Worm (Caenorhabditis elegans) whole organism, young adult: ENCODE results near the gene puf-6.

ENCODE experiments used
- B0035.1 ChIP-seq: sonication (generic microtip); optimal IDR thresholded peaks from 2 replicates; lab custom pipeline; 2016; ENCODE audit warnings: missing genetic modification characterization, mild to moderate bottlenecking, missing compliant biosample characterization, missing genotype, missing genetic modification reagents
- F33H1.4 ChIP-seq: fragments of 200-800 bp; sonication (Bioruptor generic); IDR thresholded peaks from 2 replicates; pipeline ENCODE4 v1.3.6; 2022; ENCODE audit warnings: missing genetic modification reagents, missing genetic modification characterization, missing compliant biosample characterization
- F37B4.10 ChIP-seq: fragments of 200-800 bp; sonication (Bioruptor generic); IDR thresholded peaks from 2 replicates; pipeline ENCODE4 v1.3.6; 2022; ENCODE audit warnings: missing genetic modification characterization, missing compliant biosample characterization
- F49E8.2 ChIP-seq: sonication (generic microtip); optimal IDR thresholded peaks from 3 replicates; lab custom pipeline; 2017; ENCODE audit warnings: missing genetic modification characterization, mild to moderate bottlenecking, missing compliant biosample characterization, antibody characterized with exemption, moderate library complexity; ENCODE audit not compliant: insufficient read depth
- K11D2.4 ChIP-seq: fragments of 200-800 bp; sonication (Bioruptor generic); IDR thresholded peaks from 2 replicates; pipeline ENCODE4 v1.3.6; 2022; ENCODE audit warnings: missing genetic modification reagents, missing genetic modification characterization, missing compliant biosample characterization
- T07F8.4 ChIP-seq: sonication (generic microtip); optimal IDR thresholded peaks from 2 replicates; lab custom pipeline; 2016; ENCODE audit warnings: mild to moderate bottlenecking, missing genetic modification characterization, moderate library complexity, missing compliant biosample characterization
- T26A5.8 ChIP-seq: sonication (generic microtip); optimal IDR thresholded peaks from 2 replicates; lab custom pipeline; 2016; ENCODE audit warnings: missing genetic modification characterization, missing compliant biosample characterization
- Y53G8AR.9 ChIP-seq: fragments of 200-800 bp; sonication (Bioruptor generic); conservative IDR thresholded peaks from 2 replicates; pipeline ENCODE4 v1.3.6; 2022; ENCODE audit warnings: missing genetic modification reagents, missing genetic modification characterization, missing compliant biosample characterization
- Y56A3A.18 ChIP-seq: fragments of 200-800 bp; sonication (Bioruptor generic); IDR thresholded peaks from 2 replicates; pipeline ENCODE4 v1.3.6; 2022; ENCODE audit warnings: missing genetic modification reagents, missing genetic modification characterization, missing compliant biosample characterization
- Y67H2A.10 ChIP-seq: fragments of 200-800 bp; sonication (Bioruptor generic); conservative IDR thresholded peaks from 2 replicates; pipeline ENCODE4 v1.3.6; 2022; ENCODE audit warnings: missing genetic modification reagents, missing genetic modification characterization, missing compliant biosample characterization
- Y79H2A.3 ChIP-seq: fragments of 200-800 bp; sonication (Bioruptor generic); conservative IDR thresholded peaks from 2 replicates; pipeline ENCODE4 v1.3.6; 2022; ENCODE audit warnings: missing genetic modification reagents, missing genetic modification characterization, missing compliant biosample characterization
- ZK185.1 ChIP-seq: sonication (generic microtip); optimal IDR thresholded peaks from 2 replicates; lab custom pipeline; 2016; ENCODE audit warnings: mild to moderate bottlenecking, missing genetic modification characterization, missing compliant biosample characterization; ENCODE audit not compliant: poor library complexity, severe bottlenecking
- akir-1 ChIP-seq: fragments of 200-800 bp; sonication (Bioruptor generic); optimal IDR thresholded peaks from 2 replicates; lab custom pipeline; 2018; ENCODE audit warnings: mild to moderate bottlenecking, missing genetic modification characterization, moderate library complexity, missing compliant biosample characterization
- aptf-2 ChIP-seq: fragments of 200-800 bp; sonication (Bioruptor generic); conservative IDR thresholded peaks from 2 replicates; pipeline ENCODE4 v1.3.6; 2022; ENCODE audit warnings: missing genetic modification reagents, missing genetic modification characterization, missing compliant biosample characterization
- aptf-3 ChIP-seq: fragments of 200-800 bp; sonication (Bioruptor generic); IDR thresholded peaks from 2 replicates; pipeline ENCODE4 v1.3.6; 2022; ENCODE audit warnings: missing genetic modification characterization, missing compliant biosample characterization
- atf-7 ChIP-seq: sonication (generic microtip); optimal IDR thresholded peaks from 2 replicates; lab custom pipeline; 2017; ENCODE audit warnings: mild to moderate bottlenecking, missing genetic modification characterization, missing compliant biosample characterization
- athp-1 ChIP-seq: sonication (generic microtip); optimal IDR thresholded peaks from 2 replicates; lab custom pipeline; 2017; ENCODE audit warnings: mild to moderate bottlenecking, missing genetic modification characterization, missing compliant biosample characterization
- bed-1 ChIP-seq: fragments of 200-800 bp; sonication (Bioruptor generic); IDR thresholded peaks from 2 replicates; pipeline ENCODE4 v1.3.6; 2022; ENCODE audit warnings: missing genetic modification reagents, missing genetic modification characterization, missing compliant biosample characterization
- ceh-40 ChIP-seq: fragments of 200-800 bp; sonication (Bioruptor generic); IDR thresholded peaks from 2 replicates; pipeline ENCODE4 v1.3.6; 2022; ENCODE audit warnings: missing genetic modification characterization, missing compliant biosample characterization
- ceh-58 ChIP-seq: fragments of 200-800 bp; sonication (Bioruptor generic); IDR thresholded peaks from 2 replicates; pipeline ENCODE4 v1.3.6; 2022; ENCODE audit warnings: missing genetic modification characterization, missing compliant biosample characterization
- ceh-79 ChIP-seq: sonication (generic microtip); optimal IDR thresholded peaks from 2 replicates; lab custom pipeline; 2017; ENCODE audit warnings: mild to moderate bottlenecking, missing genetic modification characterization, missing compliant biosample characterization
- chd-7 ChIP-seq: sonication (generic microtip); optimal IDR thresholded peaks from 2 replicates; lab custom pipeline; 2016; ENCODE audit warnings: mild to moderate bottlenecking, missing genetic modification characterization, moderate library complexity, missing compliant biosample characterization
- die-1 ChIP-seq: sonication (generic microtip); optimal IDR thresholded peaks from 2 replicates; lab custom pipeline; 2016; ENCODE audit warnings: missing genotype, mild to moderate bottlenecking, missing genetic modification characterization, missing compliant biosample characterization
- dpl-1 ChIP-seq: fragments of 150-350 bp; optimal IDR thresholded peaks from 2 replicates; lab custom pipeline; 2014; ENCODE audit warnings: missing biosample characterization, missing genetic modification reagents, missing genetic modification characterization
- efl-1 ChIP-seq: fragments of 150-350 bp; optimal IDR thresholded peaks from 2 replicates; lab custom pipeline; 2014; ENCODE audit warnings: missing biosample characterization, missing genetic modification reagents, missing genetic modification characterization
- egrh-3 ChIP-seq: fragments of 200-800 bp; sonication (Bioruptor generic); IDR thresholded peaks from 2 replicates; pipeline ENCODE4 v1.3.6; 2022; ENCODE audit warnings: missing genetic modification reagents, missing genetic modification characterization, missing compliant biosample characterization
- ets-4 ChIP-seq: fragments of 200-800 bp; sonication (Bioruptor generic); optimal IDR thresholded peaks from 2 replicates; lab custom pipeline; 2018; ENCODE audit warnings: mild to moderate bottlenecking, missing genetic modification characterization, missing compliant biosample characterization
- fkh-3 ChIP-seq: sonication (generic microtip); optimal IDR thresholded peaks from 2 replicates; lab custom pipeline; 2016; ENCODE audit warnings: mild to moderate bottlenecking, missing genetic modification characterization, missing compliant biosample characterization
- gei-17 ChIP-seq: fragments of 200-800 bp; sonication (Bioruptor generic); optimal IDR thresholded peaks from 2 replicates; lab custom pipeline; 2018; ENCODE audit warnings: mild to moderate bottlenecking, missing genetic modification characterization, missing compliant biosample characterization
- hlh-26 ChIP-seq: fragments of 200-800 bp; sonication (Bioruptor generic); conservative IDR thresholded peaks from 2 replicates; pipeline ENCODE4 v1.3.6; 2022; ENCODE audit warnings: missing genetic modification reagents, missing genetic modification characterization, missing compliant biosample characterization
- hmg-1.2 ChIP-seq: fragments of 200-800 bp; sonication (Bioruptor generic); IDR thresholded peaks from 2 replicates; pipeline ENCODE4 v1.3.6; 2022; ENCODE audit warnings: missing genetic modification reagents, missing genetic modification characterization, missing compliant biosample characterization
- hsf-1 ChIP-seq: fragments of 200-800 bp; sonication (Bioruptor generic); IDR thresholded peaks from 2 replicates; pipeline ENCODE4 v1.3.6; 2022; ENCODE audit warnings: missing genetic modification reagents, missing genetic modification characterization, missing compliant biosample characterization
- let-607 ChIP-seq, 2 experiments: fragments of 200-800 bp in 1 of 2; sonication (Bioruptor generic) in 1 of 2; sonication (generic microtip) in 1 of 2; optimal IDR thresholded peaks; 2 replicates each; lab custom pipeline; 2016 to 2018; ENCODE audit warnings: mild to moderate bottlenecking in 2 of 2, missing compliant biosample characterization in 2 of 2, missing genetic modification characterization in 2 of 2, moderate library complexity in 2 of 2, missing genotype in 1 of 2
- lin-26 ChIP-seq: fragments of 200-800 bp; sonication (Bioruptor generic); IDR thresholded peaks from 2 replicates; pipeline ENCODE4 v1.3.6; 2022; ENCODE audit warnings: missing genetic modification reagents, missing genetic modification characterization, missing compliant biosample characterization
- lin-54 ChIP-seq: fragments of 200-800 bp; sonication (Bioruptor generic); optimal IDR thresholded peaks from 2 replicates; lab custom pipeline; 2018; ENCODE audit warnings: mild to moderate bottlenecking, missing genetic modification characterization, missing compliant biosample characterization
- madf-10 ChIP-seq: sonication (generic microtip); optimal IDR thresholded peaks from 2 replicates; lab custom pipeline; 2016; ENCODE audit warnings: mild to moderate bottlenecking, missing genetic modification characterization, missing compliant biosample characterization
- mcd-1 ChIP-seq: fragments of 200-800 bp; sonication (Bioruptor generic); IDR thresholded peaks from 2 replicates; pipeline ENCODE4 v1.3.6; 2022; ENCODE audit warnings: missing genetic modification reagents, missing genetic modification characterization, missing compliant biosample characterization
- mes-4 ChIP-seq: sonication (generic microtip); optimal IDR thresholded peaks from 2 replicates; lab custom pipeline; 2016; ENCODE audit warnings: missing genotype, missing genetic modification characterization, missing compliant biosample characterization
- nfya-1 ChIP-seq: sonication (generic microtip); optimal IDR thresholded peaks from 2 replicates; lab custom pipeline; 2017; ENCODE audit warnings: antibody characterized with exemption, missing compliant biosample characterization, missing genetic modification characterization, borderline replicate concordance; ENCODE audit not compliant: insufficient read depth
- nfyb-1 ChIP-seq: fragments of 200-800 bp; sonication (Bioruptor generic); IDR thresholded peaks from 2 replicates; pipeline ENCODE4 v1.3.6; 2022; ENCODE audit warnings: missing genetic modification reagents, missing genetic modification characterization, missing compliant biosample characterization
- rec-8 ChIP-seq, 2 experiments: sonication (generic microtip); optimal IDR thresholded peaks; 2 replicates each; lab custom pipeline; 2016; ENCODE audit warnings: mild to moderate bottlenecking in 2 of 2, missing genetic modification characterization in 2 of 2, missing genetic modification reagents in 2 of 2, missing genotype in 2 of 2, missing biosample characterization in 1 of 2, missing compliant biosample characterization in 1 of 2, moderate library complexity in 1 of 2
- repo-1 ChIP-seq: sonication (generic microtip); optimal IDR thresholded peaks from 2 replicates; lab custom pipeline; 2017; ENCODE audit warnings: mild to moderate bottlenecking, missing genetic modification characterization, missing compliant biosample characterization
- sdz-38 ChIP-seq: sonication (generic microtip); optimal IDR thresholded peaks from 2 replicates; lab custom pipeline; 2016; ENCODE audit warnings: missing genotype, missing genetic modification characterization, missing compliant biosample characterization
- snpc-3.4 ChIP-seq: sonication (generic microtip); optimal IDR thresholded peaks from 2 replicates; lab custom pipeline; 2017; ENCODE audit warnings: missing genetic modification characterization, mild to moderate bottlenecking, missing compliant biosample characterization, antibody characterized with exemption, moderate library complexity, missing genotype, missing genetic modification reagents
- tlf-1 ChIP-seq: fragments of 200-800 bp; sonication (Bioruptor generic); optimal IDR thresholded peaks from 2 replicates; lab custom pipeline; 2018; ENCODE audit warnings: mild to moderate bottlenecking, missing genetic modification characterization, missing compliant biosample characterization
- unc-130 ChIP-seq: sonication (generic microtip); optimal IDR thresholded peaks from 2 replicates; lab custom pipeline; 2016; ENCODE audit warnings: missing genetic modification reagents, missing genetic modification characterization, missing compliant biosample characterization
- zfh-2 ChIP-seq: fragments of 200-800 bp; sonication (Bioruptor generic); conservative IDR thresholded peaks from 2 replicates; pipeline ENCODE4 v1.3.6; 2022; ENCODE audit warnings: missing genetic modification reagents, missing genetic modification characterization, missing compliant biosample characterization
- zim-3 ChIP-seq: sonication (generic microtip); optimal IDR thresholded peaks from 2 replicates; lab custom pipeline; 2017; ENCODE audit warnings: mild to moderate bottlenecking, missing genetic modification characterization, moderate library complexity, missing compliant biosample characterization
- ztf-22 ChIP-seq: fragments of 200-800 bp; sonication (Bioruptor generic); optimal IDR thresholded peaks from 2 replicates; lab custom pipeline; 2018; ENCODE audit warnings: mild to moderate bottlenecking, missing genetic modification characterization, moderate library complexity, missing compliant biosample characterization
- ztf-3 ChIP-seq: fragments of 200-800 bp; sonication (Bioruptor generic); optimal IDR thresholded peaks from 2 replicates; lab custom pipeline; 2018; ENCODE audit warnings: mild to moderate bottlenecking, missing genetic modification characterization, missing compliant biosample characterization

Gene puf-6

DNA sequence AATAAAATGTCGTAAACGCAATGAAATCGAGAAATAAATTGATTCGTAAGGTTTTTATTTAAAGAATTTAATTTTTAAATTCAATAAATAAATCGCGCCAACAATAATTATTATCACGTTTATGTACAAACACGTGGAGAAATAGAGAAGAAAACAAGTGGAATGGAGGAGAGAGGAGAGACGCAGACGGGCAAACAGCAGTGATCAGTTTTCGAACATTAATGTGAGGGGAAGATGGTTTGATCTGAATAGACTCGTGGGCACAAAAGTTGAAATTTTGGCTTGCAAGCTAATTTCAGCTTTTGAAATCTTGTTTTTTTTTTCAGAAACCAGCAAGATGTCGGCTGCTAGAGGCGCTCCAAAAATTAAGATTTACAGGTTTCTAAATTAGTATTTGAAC is 47.0 kb downstream of the puf-6 start, which contains the start of gene hphd-1 (continued):
- no peak for TF ChIP-seq aptf-2 (GFP tag; lab: Robert Waterston, UW)
- TF ChIP-seq ztf-3 (GFP tag; lab: Kevin White, UChicago) = no peak
- TF ChIP-seq sdz-38 = no peak
- no peak for TF ChIP-seq F49E8.2
- TF ChIP-seq tlf-1 (GFP tag; lab: Kevin White, UChicago) = no peak
- no peak for TF ChIP-seq gei-17 (GFP tag; lab: Kevin White, UChicago)
- TF ChIP-seq zim-3 = no peak
- TF ChIP-seq mcd-1 (GFP tag; lab: Robert Waterston, UW) = no peak
- TF ChIP-seq ZK185.1 = peak; percentile 24
- TF ChIP-seq Y56A3A.18 (GFP tag; lab: Robert Waterston, UW) = no peak
- TF ChIP-seq F33H1.4 (GFP tag; lab: Robert Waterston, UW) = no peak
- no peak for TF ChIP-seq snpc-3.4
- no peak for TF ChIP-seq B0035.1
- TF ChIP-seq Y79H2A.3 (GFP tag; lab: Robert Waterston, UW) = no peak
- no peak for TF ChIP-seq athp-1 (tag; lab: Kevin White, UChicago)
- no peak for TF ChIP-seq T26A5.8 (tag; lab: Kevin White, UChicago)
- no peak for TF ChIP-seq rec-8 (tag; optimal IDR thresholded peaks at IDR 0.05; lab: Kevin White, UChicago)
- TF ChIP-seq ceh-58 = no peak
- TF ChIP-seq let-607 (tag; optimal IDR thresholded peaks at IDR 0.05; lab: Kevin White, UChicago) = peak in 1 of 2 experiments; percentile 65
- no peak for TF ChIP-seq mes-4
- no peak for TF ChIP-seq dpl-1 (GFP tag; lab: Kevin White, UChicago)
- TF ChIP-seq zfh-2 (GFP tag; lab: Robert Waterston, UW) = no peak
- TF ChIP-seq ztf-22 (GFP tag; lab: Kevin White, UChicago) = no peak
- TF ChIP-seq ceh-79 (tag; lab: Kevin White, UChicago) = no peak
- TF ChIP-seq hsf-1 (GFP tag; lab: Robert Waterston, UW) = no peak
- no peak for TF ChIP-seq hlh-26 (GFP tag; lab: Robert Waterston, UW)
- TF ChIP-seq nfya-1 (tag; lab: Kevin White, UChicago) = no peak
- TF ChIP-seq die-1 (tag; lab: Kevin White, UChicago) = no peak
- no peak for TF ChIP-seq fkh-3 (tag; lab: Kevin White, UChicago)
- no peak for TF ChIP-seq egrh-3 (GFP tag; lab: Robert Waterston, UW)
- TF ChIP-seq bed-1 = no peak
- no peak for TF ChIP-seq unc-130 (GFP tag; lab: Kevin White, UChicago)
- no peak for TF ChIP-seq akir-1 (GFP tag; lab: Kevin White, UChicago)
- no peak for TF ChIP-seq ets-4 (GFP tag; lab: Kevin White, UChicago)
- TF ChIP-seq T07F8.4 = no peak
- no peak for TF ChIP-seq K11D2.4 (GFP tag; lab: Robert Waterston, UW)
- no peak for TF ChIP-seq ceh-40 (GFP tag; lab: Robert Waterston, UW)
- no peak for TF ChIP-seq atf-7 (tag; lab: Kevin White, UChicago)

DNA sequence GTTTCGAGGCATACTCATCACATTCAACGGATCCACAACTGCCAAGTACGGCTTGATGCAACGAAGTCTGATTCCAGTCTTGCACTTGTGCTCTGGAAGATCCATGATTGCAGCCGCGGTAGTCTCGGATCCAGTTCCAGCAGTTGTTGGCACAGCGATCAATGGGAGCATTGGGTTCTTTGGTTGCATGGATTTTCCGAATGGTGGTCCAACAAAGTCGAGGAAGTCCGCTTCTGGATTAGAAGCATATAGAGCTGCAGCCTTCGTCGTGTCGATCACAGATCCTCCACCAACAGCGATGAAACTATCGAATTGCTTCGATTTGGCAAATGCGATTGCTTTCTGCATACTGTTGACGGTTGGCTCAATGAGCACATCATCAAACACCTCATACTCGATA is 47.9 kb downstream of the puf-6 start:
- TF ChIP-seq repo-1 (tag; lab: Kevin White, UChicago) (peak; percentile 31), bed-1 (no peak), Y56A3A.18 (GFP tag; lab: Robert Waterston, UW) (no peak), Y53G8AR.9 (GFP tag; lab: Robert Waterston, UW) (0 out of 2 replicates have a peak, but pooled peaks have one; percentile 13), lin-54 (GFP tag; lab: Kevin White, UChicago) (no peak), ztf-22 (GFP tag; lab: Kevin White, UChicago) (no peak), zfh-2 (GFP tag; lab: Robert Waterston, UW) (0 out of 2 replicates have a peak, but pooled peaks have one; percentile 8), ztf-3 (GFP tag; lab: Kevin White, UChicago) (no peak), chd-7 (tag; lab: Kevin White, UChicago) (no peak), nfyb-1 (GFP tag; lab: Robert Waterston, UW) (peak; percentile 37; the same call in 1 of the 2 replicates), madf-10 (tag; lab: Kevin White, UChicago) (no peak), F37B4.10 (GFP tag; lab: Robert Waterston, UW) (no peak), Y67H2A.10 (no peak), efl-1 (GFP tag; lab: Kevin White, UChicago) (no peak), aptf-3 (no peak), hmg-1.2 (GFP tag; lab: Robert Waterston, UW) (no peak), lin-26 (GFP tag; lab: Robert Waterston, UW) (no peak)
